Fruit fly (Drosophila melanogaster) whole organism, embryonic: Measurements from ENCODE around the gene ago.

ENCODE experiments used
- Abd-B ChIP-seq: fragments of 200-800 bp; sonication (Bioruptor generic); optimal IDR thresholded peaks from 2 replicates; lab custom pipeline; 2018; ENCODE audit warnings: missing biosample characterization, mild to moderate bottlenecking, missing genetic modification characterization, moderate library complexity
- Adf1 ChIP-seq: fragments of 200-800 bp; sonication (Bioruptor generic); IDR thresholded peaks from 2 replicates; pipeline ENCODE4 v1.3.6; 2022; ENCODE audit warnings: missing biosample characterization, missing genetic modification characterization
- BEAF-32 ChIP-seq: fragments of 200-800 bp; sonication (Bioruptor generic); optimal IDR thresholded peaks from 3 replicates; lab custom pipeline; 2017; ENCODE audit warnings: missing biosample characterization, missing genetic modification characterization, mild to moderate bottlenecking, moderate library complexity, missing genetic modification reagents
- Bteb2 ChIP-seq: fragments of 200-800 bp; sonication (Bioruptor generic); optimal IDR thresholded peaks from 2 replicates; lab custom pipeline; 2016; ENCODE audit warnings: missing biosample characterization, missing genetic modification characterization
- CG10267 ChIP-seq: fragments of 200-800 bp; sonication (Bioruptor generic); optimal IDR thresholded peaks from 2 replicates; lab custom pipeline; 2018; ENCODE audit warnings: missing biosample characterization, mild to moderate bottlenecking, missing genetic modification characterization, moderate library complexity
- CG12104 ChIP-seq: fragments of 200-800 bp; sonication (Bioruptor generic); optimal IDR thresholded peaks from 3 replicates; lab custom pipeline; 2016; ENCODE audit warnings: missing biosample characterization, missing genetic modification characterization
- CG14050 ChIP-seq: fragments of 200-800 bp; sonication (Bioruptor generic); IDR thresholded peaks from 3 replicates; pipeline ENCODE4 v1.3.6; 2022; ENCODE audit warnings: missing biosample characterization, missing genetic modification characterization
- CG15479 ChIP-seq: fragments of 200-800 bp; sonication (Bioruptor generic); optimal IDR thresholded peaks from 3 replicates; lab custom pipeline; 2019; ENCODE audit warnings: missing biosample characterization, mild to moderate bottlenecking, missing genetic modification characterization, moderate library complexity
- CG15601 ChIP-seq: fragments of 200-800 bp; sonication (Bioruptor generic); optimal IDR thresholded peaks from 3 replicates; lab custom pipeline; 2019; ENCODE audit warnings: missing biosample characterization, mild to moderate bottlenecking, missing genetic modification characterization, moderate library complexity
- CG15696 ChIP-seq: fragments of 200-800 bp; sonication (Bioruptor generic); optimal IDR thresholded peaks from 2 replicates; lab custom pipeline; 2019; ENCODE audit warnings: missing biosample characterization, mild to moderate bottlenecking, missing genetic modification characterization, moderate library complexity
- CG17829 ChIP-seq: fragments of 200-800 bp; optimal IDR thresholded peaks from 2 replicates; lab custom pipeline; 2019; ENCODE audit warnings: missing biosample characterization, mild to moderate bottlenecking, missing genetic modification characterization, moderate library complexity
- CG3407 ChIP-seq: fragments of 200-800 bp; sonication (Bioruptor generic); optimal IDR thresholded peaks from 2 replicates; lab custom pipeline; 2018; ENCODE audit warnings: missing biosample characterization, mild to moderate bottlenecking, missing genetic modification characterization
- CG3847 ChIP-seq: fragments of 200-800 bp; sonication (Bioruptor generic); IDR thresholded peaks from 2 replicates; pipeline ENCODE4 v1.3.6; 2022; ENCODE audit warnings: missing biosample characterization, missing genetic modification characterization
- CG4360 ChIP-seq: fragments of 200-800 bp; sonication (Bioruptor generic); IDR thresholded peaks from 2 replicates; pipeline ENCODE4 v1.3.6; 2022; ENCODE audit warnings: missing biosample characterization, missing genetic modification characterization
- CG6791 ChIP-seq: fragments of 200-800 bp; sonication (Bioruptor generic); IDR thresholded peaks from 3 replicates; pipeline ENCODE4 v1.3.6; 2022; ENCODE audit warnings: missing biosample characterization, missing genetic modification characterization; ENCODE audit not compliant: partially characterized antibody
- CG9797 ChIP-seq: fragments of 200-800 bp; sonication (Bioruptor generic); optimal IDR thresholded peaks from 3 replicates; lab custom pipeline; 2018; ENCODE audit warnings: missing biosample characterization, mild to moderate bottlenecking, missing genetic modification characterization
- E2f2 ChIP-seq: fragments of 200-800 bp; sonication (Bioruptor generic); IDR thresholded peaks from 2 replicates; pipeline ENCODE4 v1.3.6; 2022; ENCODE audit warnings: missing biosample characterization, missing genetic modification characterization
- Ets97D ChIP-seq: fragments of 200-800 bp; sonication (Bioruptor generic); optimal IDR thresholded peaks from 3 replicates; lab custom pipeline; 2016; ENCODE audit warnings: missing biosample characterization, missing genetic modification characterization
- Fer3 ChIP-seq: fragments of 200-800 bp; sonication (Bioruptor generic); optimal IDR thresholded peaks from 2 replicates; lab custom pipeline; 2018; ENCODE audit warnings: missing biosample characterization, mild to moderate bottlenecking, missing genetic modification characterization, moderate library complexity
- HLH54F ChIP-seq: fragments of 200-800 bp; sonication (Bioruptor generic); optimal IDR thresholded peaks from 3 replicates; lab custom pipeline; 2016; ENCODE audit warnings: missing biosample characterization, missing genetic modification characterization
- Hr3 ChIP-seq: fragments of 200-800 bp; sonication (Bioruptor generic); optimal IDR thresholded peaks from 3 replicates; lab custom pipeline; 2016; ENCODE audit warnings: missing biosample characterization, missing genetic modification characterization
- Hr39 ChIP-seq: fragments of >200 bp; optimal IDR thresholded peaks from 2 replicates; lab custom pipeline; 2017
- Lpt ChIP-seq: fragments of >200 bp; optimal IDR thresholded peaks from 2 replicates; lab custom pipeline; 2018; ENCODE audit warnings: missing biosample characterization, missing genetic modification characterization
- MBD-R2 ChIP-seq: fragments of 200-800 bp; sonication (Bioruptor generic); IDR thresholded peaks from 2 replicates; pipeline ENCODE4 v1.3.6; 2022; ENCODE audit warnings: missing biosample characterization, missing genetic modification characterization
- Myb ChIP-seq: fragments of 200-800 bp; sonication (Bioruptor generic); optimal IDR thresholded peaks from 2 replicates; lab custom pipeline; 2016; ENCODE audit warnings: missing biosample characterization, missing genetic modification characterization
- NFAT ChIP-seq: fragments of 200-800 bp; sonication (Bioruptor generic); IDR thresholded peaks from 2 replicates; pipeline ENCODE4 v1.3.6; 2022; ENCODE audit warnings: missing biosample characterization, missing genetic modification characterization
- Oaz ChIP-seq: fragments of 200-800 bp; sonication (Bioruptor generic); IDR thresholded peaks from 2 replicates; pipeline ENCODE4 v1.3.6; 2022; ENCODE audit warnings: missing biosample characterization, missing genetic modification characterization
- Opbp ChIP-seq: fragments of 200-800 bp; sonication (Bioruptor generic); IDR thresholded peaks from 3 replicates; pipeline ENCODE4 v1.3.6; 2022; ENCODE audit warnings: missing biosample characterization, missing genetic modification characterization; ENCODE audit not compliant: partially characterized antibody
- Sin3A ChIP-seq: fragments of >200 bp; optimal IDR thresholded peaks from 2 replicates; lab custom pipeline; 2018
- Tbp ChIP-seq: fragments of >200 bp; optimal IDR thresholded peaks from 2 replicates; lab custom pipeline; 2018; ENCODE audit warnings: missing biosample characterization, missing genetic modification characterization
- Trl ChIP-seq, 3 experiments: fragments of >200 bp in 2 of 3; fragments of 200-800 bp in 1 of 3; sonication (Bioruptor generic) in 1 of 3; optimal IDR thresholded peaks; 2 replicates in 1 of 3; 3 replicates in 2 of 3; lab custom pipeline; 2016 to 2017; ENCODE audit warnings: missing biosample characterization in 1 of 3, missing genetic modification characterization in 1 of 3
- Xrp1 ChIP-seq: fragments of 200-800 bp; sonication (Bioruptor generic); IDR thresholded peaks from 2 replicates; pipeline ENCODE4 v1.3.6; 2022; ENCODE audit warnings: missing biosample characterization, missing genetic modification characterization
- ac ChIP-seq: fragments of 200-800 bp; sonication (Bioruptor generic); optimal IDR thresholded peaks from 3 replicates; lab custom pipeline; 2017; ENCODE audit warnings: missing biosample characterization, mild to moderate bottlenecking, missing genetic modification characterization
- az2 ChIP-seq: fragments of 200-800 bp; sonication (Bioruptor generic); optimal IDR thresholded peaks from 3 replicates; lab custom pipeline; 2016; ENCODE audit warnings: missing biosample characterization, missing genetic modification characterization
- bab2 ChIP-seq: fragments of 200-800 bp; sonication (Bioruptor generic); optimal IDR thresholded peaks from 2 replicates; lab custom pipeline; 2016; ENCODE audit warnings: missing biosample characterization, missing genetic modification characterization
- cas ChIP-seq: fragments of 200-800 bp; sonication (Bioruptor generic); IDR thresholded peaks from 2 replicates; pipeline ENCODE4 v1.3.6; 2022; ENCODE audit warnings: missing biosample characterization, missing genetic modification characterization
- crol ChIP-seq: fragments of 200-800 bp; sonication (Bioruptor generic); IDR thresholded peaks from 2 replicates; pipeline ENCODE4 v1.3.6; 2022; ENCODE audit warnings: missing biosample characterization, missing genetic modification characterization
- dimm ChIP-seq: fragments of 200-800 bp; sonication (Bioruptor generic); IDR thresholded peaks from 2 replicates; pipeline ENCODE4 v1.3.6; 2022; ENCODE audit warnings: missing biosample characterization, missing genetic modification characterization
- dmrt11E ChIP-seq: fragments of 200-800 bp; sonication (Bioruptor generic); optimal IDR thresholded peaks from 3 replicates; lab custom pipeline; 2018; ENCODE audit warnings: missing biosample characterization, mild to moderate bottlenecking, missing genetic modification characterization, moderate library complexity
- eve ChIP-seq, 2 experiments: fragments of >200 bp; optimal IDR thresholded peaks; 2 replicates each; lab custom pipeline; 2017; ENCODE audit warnings: missing biosample characterization in 2 of 2, missing genetic modification characterization in 2 of 2
- fd3F ChIP-seq: fragments of 200-800 bp; sonication (Bioruptor generic); optimal IDR thresholded peaks from 2 replicates; lab custom pipeline; 2018; ENCODE audit warnings: missing biosample characterization, mild to moderate bottlenecking, missing genetic modification characterization, moderate library complexity
- nerfin-1 ChIP-seq: fragments of 200-800 bp; sonication (Bioruptor generic); optimal IDR thresholded peaks from 3 replicates; lab custom pipeline; 2019; ENCODE audit warnings: missing biosample characterization, mild to moderate bottlenecking, missing genetic modification characterization, moderate library complexity
- oc ChIP-seq: fragments of 200-800 bp; sonication (Bioruptor generic); optimal IDR thresholded peaks from 2 replicates; lab custom pipeline; 2018; ENCODE audit warnings: missing biosample characterization, mild to moderate bottlenecking, missing genetic modification characterization, moderate library complexity
- pita ChIP-seq: fragments of 200-800 bp; sonication (Bioruptor generic); optimal IDR thresholded peaks from 2 replicates; lab custom pipeline; 2017; ENCODE audit warnings: missing biosample characterization, mild to moderate bottlenecking, missing genetic modification characterization
- prd ChIP-seq, 3 experiments: fragments of >200 bp in 2 of 3; fragments of 200-800 bp in 1 of 3; sonication (Bioruptor generic) in 1 of 3; optimal IDR thresholded peaks in 2 of 3; IDR thresholded peaks in 1 of 3; 2 replicates in 2 of 3; 3 replicates in 1 of 3; pipeline versions ENCODE4 v1.3.6 to Lab custom; 2017 to 2022; ENCODE audit warnings: missing biosample characterization in 1 of 3, missing genetic modification characterization in 1 of 3
- pros ChIP-seq: fragments of 200-800 bp; sonication (Bioruptor generic); optimal IDR thresholded peaks from 3 replicates; lab custom pipeline; 2019; ENCODE audit warnings: missing biosample characterization, mild to moderate bottlenecking, missing genetic modification characterization, moderate library complexity
- salm ChIP-seq: fragments of 200-800 bp; sonication (Bioruptor generic); optimal IDR thresholded peaks from 2 replicates; lab custom pipeline; 2018; ENCODE audit warnings: missing biosample characterization, mild to moderate bottlenecking, missing genetic modification characterization
- sens ChIP-seq: fragments of 200-800 bp; sonication (Bioruptor generic); peaks from one replicate; lab custom pipeline; 2016; ENCODE audit warnings: missing biosample characterization, missing genetic modification characterization
- sim ChIP-seq: fragments of 200-800 bp; sonication (Bioruptor generic); IDR thresholded peaks from 2 replicates; pipeline ENCODE4 v1.3.6; 2022; ENCODE audit warnings: missing biosample characterization, missing genetic modification characterization
- unpg ChIP-seq: fragments of 200-800 bp; sonication (Bioruptor generic); optimal IDR thresholded peaks from 3 replicates; lab custom pipeline; 2018; ENCODE audit warnings: missing biosample characterization, mild to moderate bottlenecking, missing genetic modification characterization, moderate library complexity
- vnd ChIP-seq: fragments of 200-800 bp; sonication (Bioruptor generic); IDR thresholded peaks from 3 replicates; pipeline ENCODE4 v1.3.6; 2022; ENCODE audit warnings: missing biosample characterization, missing genetic modification characterization; ENCODE audit not compliant: partially characterized antibody
- zf30C ChIP-seq: fragments of 200-800 bp; sonication (Bioruptor generic); optimal IDR thresholded peaks from 3 replicates; lab custom pipeline; 2018; ENCODE audit warnings: missing biosample characterization, mild to moderate bottlenecking, missing genetic modification characterization

ago gene

DNA sequence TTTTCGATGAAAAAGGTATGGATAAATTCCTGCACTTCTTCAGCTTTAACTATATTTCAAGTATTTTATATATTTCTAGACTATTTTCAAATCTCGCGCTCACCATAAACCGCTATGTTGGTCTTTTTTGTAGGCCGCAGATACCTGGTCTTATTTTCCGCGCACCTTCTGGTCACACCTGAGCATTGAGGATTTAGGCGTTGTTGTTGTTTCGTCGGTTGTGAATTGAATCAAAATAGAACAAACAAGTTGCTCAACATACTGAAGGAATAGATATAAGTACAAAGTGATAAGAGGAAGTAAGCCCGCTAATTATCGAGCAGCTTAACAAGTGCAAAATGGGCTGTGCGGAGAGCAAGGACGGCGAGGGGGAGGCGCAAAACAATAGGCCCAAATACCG is 23.7 kb upstream of the ago start, which contains the start of gene Ctl1 (continued):
- no peak for TF ChIP-seq zf30C (GFP tag; lab: Kevin White, UChicago)
- TF ChIP-seq cas (GFP tag; lab: Robert Waterston, UW), result no peak
- TF ChIP-seq Myb (GFP tag; lab: Kevin White, UChicago), result peak; percentile 35
- TF ChIP-seq Abd-B (GFP tag; lab: Kevin White, UChicago), result no peak
- no peak for TF ChIP-seq fd3F (GFP tag; lab: Kevin White, UChicago)
- TF ChIP-seq Hr3 (GFP tag; lab: Kevin White, UChicago), result no peak
- no peak for TF ChIP-seq CG6791 (GFP tag; lab: Robert Waterston, UW)
- TF ChIP-seq Ets97D, result no peak
- peak; percentile 43; the same call in 1 of the 2 replicates for TF ChIP-seq MBD-R2 (GFP tag; lab: Robert Waterston, UW)
- no peak for TF ChIP-seq crol
- peak; percentile 84 for TF ChIP-seq CG9797 (GFP tag; lab: Kevin White, UChicago)
- TF ChIP-seq unpg, result no peak
- peak; percentile 26; the same call in 1 of the 2 replicates for TF ChIP-seq CG3847 (GFP tag; lab: Robert Waterston, UW)
- no peak for TF ChIP-seq Trl (optimal IDR thresholded peaks at IDR 0.05; lab: Kevin White, UChicago)
- no peak for TF ChIP-seq Trl (GFP tag; optimal IDR thresholded peaks at IDR 0.05; lab: Kevin White, UChicago)
- TF ChIP-seq CG15479, result peak; percentile 5
- TF ChIP-seq Sin3A (lab: Kevin White, UChicago), result peak; percentile 19
- no peak for TF ChIP-seq pita
- TF ChIP-seq Lpt (GFP tag; lab: Kevin White, UChicago), result no peak
- TF ChIP-seq az2 (GFP tag; lab: Kevin White, UChicago), result no peak
- TF ChIP-seq HLH54F (GFP tag; lab: Kevin White, UChicago), result no peak
- TF ChIP-seq Xrp1 (GFP tag; lab: Robert Waterston, UW), result no peak
- TF ChIP-seq Hr39 (lab: Kevin White, UChicago), result no peak
- TF ChIP-seq BEAF-32, result peak; percentile 11
- peak; percentile 90 for TF ChIP-seq CG4360
- TF ChIP-seq Adf1 (GFP tag; lab: Robert Waterston, UW), result no peak
- TF ChIP-seq vnd (GFP tag; lab: Robert Waterston, UW), result no peak
- TF ChIP-seq NFAT, result no peak
- TF ChIP-seq Opbp (GFP tag; lab: Robert Waterston, UW), result no peak
- peak; percentile 95 for TF ChIP-seq E2f2 (GFP tag; lab: Robert Waterston, UW)
- TF ChIP-seq eve (GFP tag; optimal IDR thresholded peaks at IDR 0.05; lab: Kevin White, UChicago), result no peak
- TF ChIP-seq CG10267 (tag; lab: Kevin White, UChicago), result peak; percentile 26
- no peak for TF ChIP-seq pros (GFP tag; lab: Kevin White, UChicago)
- no peak for TF ChIP-seq CG17829 (tag; lab: Kevin White, UChicago)
- TF ChIP-seq Fer3 (tag; lab: Kevin White, UChicago), result no peak
- no peak for TF ChIP-seq Oaz (GFP tag; lab: Robert Waterston, UW)
- TF ChIP-seq sens (GFP tag; lab: Kevin White, UChicago), result peak; percentile 84
- TF ChIP-seq Tbp (GFP tag; lab: Kevin White, UChicago), result no peak
- no peak for TF ChIP-seq Bteb2 (GFP tag; lab: Kevin White, UChicago)

DNA sequence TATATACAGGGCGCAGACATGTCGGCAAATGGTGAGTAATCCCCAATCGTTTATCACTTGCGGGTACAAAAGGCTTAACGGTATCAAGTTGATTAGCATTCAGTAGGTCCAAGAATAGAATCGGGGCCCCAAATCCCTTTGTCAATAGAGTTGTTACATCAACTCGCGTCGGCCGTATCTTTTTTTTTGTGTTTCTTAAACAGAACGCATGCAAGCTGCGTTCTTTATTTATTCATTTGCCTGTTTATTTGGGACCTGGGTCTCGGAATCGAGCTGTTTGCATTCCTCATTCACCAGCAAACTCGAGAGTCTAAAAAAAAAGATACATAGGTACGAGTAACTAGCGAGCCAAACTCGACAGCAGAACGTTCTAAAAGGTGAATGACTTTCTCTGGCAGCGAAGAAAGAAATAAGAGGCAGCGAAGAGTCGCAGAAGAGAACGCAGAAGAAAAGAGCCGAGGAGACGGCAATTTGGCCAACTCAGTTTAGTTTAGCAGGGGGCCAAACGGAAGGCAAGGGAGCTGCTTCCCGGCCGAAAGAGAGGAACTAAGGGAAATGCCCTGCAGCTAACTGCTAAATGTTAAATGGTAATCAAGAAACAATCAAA is 18.2 kb upstream of the ago start:
- TF ChIP-seq nerfin-1 (peak; percentile 6), sim (GFP tag; lab: Robert Waterston, UW) (0 out of 2 replicates have a peak, but pooled peaks have one; percentile 18), dmrt11E (tag; lab: Kevin White, UChicago) (peak; percentile 54), ac (GFP tag; lab: Kevin White, UChicago) (peak; percentile 58), CG15601 (tag; lab: Kevin White, UChicago) (peak; percentile 86), dimm (GFP tag; lab: Robert Waterston, UW) (no peak), oc (tag; lab: Kevin White, UChicago) (peak; percentile 19), bab2 (GFP tag; lab: Kevin White, UChicago) (peak; percentile 13), prd (optimal IDR thresholded peaks at IDR 0.05; lab: Kevin White, UChicago) (no peak), prd (GFP tag; IDR thresholded peaks at IDR 0.05; lab: Robert Waterston, UW) (0 out of 3 replicates have a peak, but pooled peaks have one; percentile 7), CG12104 (GFP tag; lab: Kevin White, UChicago) (peak; percentile 0), CG14050 (GFP tag; lab: Robert Waterston, UW) (no peak), CG3407 (GFP tag; lab: Kevin White, UChicago) (peak; percentile 54), salm (tag; lab: Kevin White, UChicago) (peak; percentile 16), CG15696 (tag; lab: Kevin White, UChicago) (peak; percentile 82)
